Fruit fly (Drosophila melanogaster): ENCODE measurements around the gene CG43121.

The CG43121 gene

DNA sequence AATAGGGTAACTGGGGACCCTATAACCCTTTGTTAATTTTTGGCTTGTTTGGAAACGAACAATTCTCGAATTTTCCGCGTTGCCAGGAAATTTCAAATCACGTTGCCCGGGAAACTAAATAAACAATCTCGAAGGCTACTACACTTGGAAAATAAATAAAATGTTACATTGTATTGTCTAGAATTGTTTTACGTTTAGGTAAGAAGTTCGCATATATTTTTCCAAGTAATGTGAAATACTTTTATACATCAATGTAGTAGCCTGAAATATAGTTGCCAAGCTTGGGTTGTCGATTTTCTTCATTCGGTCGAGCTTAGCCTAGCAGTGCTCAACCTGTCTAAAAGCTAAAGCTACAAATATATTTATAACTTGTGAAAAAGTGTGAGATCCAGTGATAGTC lies 12.2 kb upstream of the CG43121 start, which contains the start of gene Dnaaf6:
Gene Dnaaf6, plus strand, starts transcription at position 301 of the 400 bp plus-strand sequence.
- no peak for TF ChIP-seq Myc (optimal IDR thresholded peaks at IDR 0.05)
- TF ChIP-seq jim (GFP tag; optimal IDR thresholded peaks at IDR 0.05) = no peak
- no peak for TF ChIP-seq sv (GFP tag; optimal IDR thresholded peaks at IDR 0.05)
- no peak for TF ChIP-seq Hr78 (GFP tag; optimal IDR thresholded peaks at IDR 0.05)
- TF ChIP-seq h (GFP tag; optimal IDR thresholded peaks at IDR 0.05) = no peak
- TF ChIP-seq Sp1 (GFP tag; optimal IDR thresholded peaks at IDR 0.05) = no peak
- no peak for TF ChIP-seq br (GFP tag; optimal IDR thresholded peaks at IDR 0.05)
- TF ChIP-seq N (GFP tag; optimal IDR thresholded peaks at IDR 0.05) = no peak
- no peak for TF ChIP-seq Dif (GFP tag; optimal IDR thresholded peaks at IDR 0.05; ENCODE audit: partially characterized antibody)
- TF ChIP-seq CG9705 (GFP tag; optimal IDR thresholded peaks at IDR 0.05) = no peak
- TF ChIP-seq HLH106 (tag; optimal IDR thresholded peaks at IDR 0.05) = no peak
- no peak for TF ChIP-seq Dfd (GFP tag; optimal IDR thresholded peaks at IDR 0.05)
- TF ChIP-seq brk (GFP tag; optimal IDR thresholded peaks at IDR 0.05) = no peak
- no peak for TF ChIP-seq Rel (GFP tag; optimal IDR thresholded peaks at IDR 0.05)
- TF ChIP-seq Rel (tag; optimal IDR thresholded peaks at IDR 0.05) = no peak
- no peak for TF ChIP-seq Jra (GFP tag; optimal IDR thresholded peaks at IDR 0.05)
- no peak for TF ChIP-seq usp (GFP tag; optimal IDR thresholded peaks at IDR 0.05)
- TF ChIP-seq psq (GFP tag; optimal IDR thresholded peaks at IDR 0.05) = no peak
- TF ChIP-seq rgr (GFP tag; optimal IDR thresholded peaks at IDR 0.05) = no peak
- TF ChIP-seq OdsH (GFP tag; optimal IDR thresholded peaks at IDR 0.05) = no peak
- no peak for TF ChIP-seq Hnf4 (GFP tag; optimal IDR thresholded peaks at IDR 0.05)

DNA sequence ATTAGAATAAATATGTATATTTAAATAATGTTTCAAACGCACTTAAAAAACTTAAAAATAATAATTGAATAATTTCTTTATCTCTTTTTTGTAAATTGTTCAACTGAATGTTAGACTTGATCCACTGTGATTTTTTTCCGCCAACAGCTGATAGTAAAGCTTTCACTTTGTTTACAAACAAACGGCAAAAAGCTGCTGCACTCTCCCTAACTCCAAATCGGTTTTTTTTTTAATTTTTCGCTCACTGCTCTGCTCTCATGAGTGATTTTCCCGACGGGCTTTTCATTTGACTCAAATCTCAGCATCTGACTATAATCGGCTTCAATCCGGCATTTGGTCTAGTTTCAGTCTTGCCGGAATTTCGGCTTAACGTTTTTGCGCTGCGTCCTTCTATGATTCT lies 9.3 kb upstream of the CG43121 start:
- TF ChIP-seq Rel (GFP tag; optimal IDR thresholded peaks at IDR 0.05) (no peak), Rel (tag; optimal IDR thresholded peaks at IDR 0.05) (no peak), Hr83 (GFP tag; optimal IDR thresholded peaks at IDR 0.05; ENCODE audit: poor library complexity, severe bottlenecking) (no peak), foxo (GFP tag; optimal IDR thresholded peaks at IDR 0.05) (no peak), Mio (GFP tag; optimal IDR thresholded peaks at IDR 0.05) (no peak), OdsH (GFP tag; optimal IDR thresholded peaks at IDR 0.05) (no peak), pan (optimal IDR thresholded peaks at IDR 0.05) (no peak), N (GFP tag; optimal IDR thresholded peaks at IDR 0.05) (no peak), woc (GFP tag; optimal IDR thresholded peaks at IDR 0.05) (no peak), Hnf4 (GFP tag; optimal IDR thresholded peaks at IDR 0.05) (no peak)

DNA sequence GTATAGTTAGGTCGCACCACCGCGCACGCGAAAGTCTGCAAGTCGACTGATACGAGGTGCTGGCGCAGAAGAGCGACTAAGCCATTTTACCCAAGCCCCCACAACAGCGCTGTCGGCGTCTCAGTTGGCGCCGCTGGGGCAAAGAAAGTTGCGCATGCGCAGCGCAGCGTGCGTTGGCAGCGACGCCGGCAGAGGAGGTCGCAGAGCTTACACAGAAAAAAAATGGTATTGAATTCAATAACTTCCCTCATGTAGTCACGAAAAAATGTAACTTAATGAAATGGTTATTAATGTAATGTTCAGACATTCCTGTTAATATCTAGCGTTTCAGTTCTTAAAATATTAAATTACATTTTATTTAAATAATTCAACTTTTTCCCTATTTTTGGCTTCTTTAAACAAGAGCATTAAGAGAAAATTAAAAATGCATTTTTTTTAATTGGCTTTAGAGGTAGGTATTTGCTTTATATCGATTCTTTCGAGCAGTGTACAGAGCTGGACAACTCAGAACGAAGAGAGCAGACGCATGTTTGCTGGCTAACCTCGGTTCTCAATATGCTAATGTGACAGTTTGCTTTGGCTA lies 6.0 kb upstream of the CG43121 start, which contains the start of gene CG4914:
Gene CG4914, minus strand, starts transcription at position 51 of the 583 bp plus-strand sequence.
- TF ChIP-seq Hr83 (GFP tag; optimal IDR thresholded peaks at IDR 0.05; ENCODE audit: poor library complexity, severe bottlenecking) = no peak
- TF ChIP-seq Hnf4 (GFP tag; optimal IDR thresholded peaks at IDR 0.05) = peak; percentile 57
- TF ChIP-seq pan (optimal IDR thresholded peaks at IDR 0.05) = no peak
- peak; percentile 74 for TF ChIP-seq ey (GFP tag; optimal IDR thresholded peaks at IDR 0.05)
- TF ChIP-seq foxo (GFP tag; optimal IDR thresholded peaks at IDR 0.05) = peak in 1 of 2 experiments; percentile 91
- no peak for TF ChIP-seq Abd-B (GFP tag; optimal IDR thresholded peaks at IDR 0.05)
- no peak for TF ChIP-seq dl (GFP tag; optimal IDR thresholded peaks at IDR 0.05; ENCODE audit: insufficient read depth in 1 of 2, partially characterized antibody in 2 of 2)
- peak; percentile 80 for TF ChIP-seq Dfd (GFP tag; optimal IDR thresholded peaks at IDR 0.05)
- TF ChIP-seq usp (GFP tag; optimal IDR thresholded peaks at IDR 0.05) = no peak
- TF ChIP-seq Jra (GFP tag; optimal IDR thresholded peaks at IDR 0.05) = peak; percentile 44
- no peak for TF ChIP-seq CrebA (GFP tag; optimal IDR thresholded peaks at IDR 0.05; ENCODE audit: borderline replicate concordance)
- no peak for TF ChIP-seq GATAd (GFP tag; optimal IDR thresholded peaks at IDR 0.05)
- TF ChIP-seq psq (GFP tag; optimal IDR thresholded peaks at IDR 0.05) = peak; percentile 84
- peak; percentile 82 for TF ChIP-seq fru (GFP tag; optimal IDR thresholded peaks at IDR 0.05)
- TF ChIP-seq sv (GFP tag; optimal IDR thresholded peaks at IDR 0.05) = peak; percentile 65
- peak; percentile 86 for TF ChIP-seq h (GFP tag; optimal IDR thresholded peaks at IDR 0.05)
- no peak for TF ChIP-seq Vsx2 (GFP tag; optimal IDR thresholded peaks at IDR 0.05; ENCODE audit: partially characterized antibody)
- peak; percentile 59 for TF ChIP-seq br (GFP tag; optimal IDR thresholded peaks at IDR 0.05)
- no peak for TF ChIP-seq tai (GFP tag; optimal IDR thresholded peaks at IDR 0.05)
- peak; percentile 23 for TF ChIP-seq CG9705 (GFP tag; optimal IDR thresholded peaks at IDR 0.05)
- peak; percentile 26 for TF ChIP-seq CG32264 (GFP tag; optimal IDR thresholded peaks at IDR 0.05)
- TF ChIP-seq woc (GFP tag; optimal IDR thresholded peaks at IDR 0.05) = peak; percentile 53
- no peak for TF ChIP-seq Hr78 (GFP tag; optimal IDR thresholded peaks at IDR 0.05)
- peak; percentile 25 for TF ChIP-seq brk (GFP tag; optimal IDR thresholded peaks at IDR 0.05)
- peak; percentile 79 for TF ChIP-seq dmrt93B (GFP tag; optimal IDR thresholded peaks at IDR 0.05)
- TF ChIP-seq N (GFP tag; optimal IDR thresholded peaks at IDR 0.05) = no peak
- no peak for TF ChIP-seq Dif (GFP tag; optimal IDR thresholded peaks at IDR 0.05; ENCODE audit: partially characterized antibody)
- peak; percentile 40 for TF ChIP-seq sage (GFP tag; optimal IDR thresholded peaks at IDR 0.05)
- TF ChIP-seq Rel (GFP tag; optimal IDR thresholded peaks at IDR 0.05) = no peak
- no peak for TF ChIP-seq Rel (tag; optimal IDR thresholded peaks at IDR 0.05)
- peak; percentile 86 for TF ChIP-seq HLH106 (tag; optimal IDR thresholded peaks at IDR 0.05)
- no peak for TF ChIP-seq Mio (GFP tag; optimal IDR thresholded peaks at IDR 0.05)
- TF ChIP-seq Myc (optimal IDR thresholded peaks at IDR 0.05) = no peak
- TF ChIP-seq dsf (GFP tag; optimal IDR thresholded peaks at IDR 0.05; ENCODE audit: borderline replicate concordance) = no peak
- TF ChIP-seq Sp1 (GFP tag; optimal IDR thresholded peaks at IDR 0.05) = peak; percentile 87
- TF ChIP-seq OdsH (GFP tag; optimal IDR thresholded peaks at IDR 0.05) = peak; percentile 87
- no peak for TF ChIP-seq jim (GFP tag; optimal IDR thresholded peaks at IDR 0.05)
- TF ChIP-seq rgr (GFP tag; optimal IDR thresholded peaks at IDR 0.05) = peak; percentile 83
- TF ChIP-seq lola (GFP tag; optimal IDR thresholded peaks at IDR 0.05) = no peak
